Fruit fly (Drosophila melanogaster): ENCODE measurements around the gene CG1394.
A peak's percentile ranks its signal among the peaks of the same experiment; 100 is the strongest.

The CG1394 gene

DNA sequence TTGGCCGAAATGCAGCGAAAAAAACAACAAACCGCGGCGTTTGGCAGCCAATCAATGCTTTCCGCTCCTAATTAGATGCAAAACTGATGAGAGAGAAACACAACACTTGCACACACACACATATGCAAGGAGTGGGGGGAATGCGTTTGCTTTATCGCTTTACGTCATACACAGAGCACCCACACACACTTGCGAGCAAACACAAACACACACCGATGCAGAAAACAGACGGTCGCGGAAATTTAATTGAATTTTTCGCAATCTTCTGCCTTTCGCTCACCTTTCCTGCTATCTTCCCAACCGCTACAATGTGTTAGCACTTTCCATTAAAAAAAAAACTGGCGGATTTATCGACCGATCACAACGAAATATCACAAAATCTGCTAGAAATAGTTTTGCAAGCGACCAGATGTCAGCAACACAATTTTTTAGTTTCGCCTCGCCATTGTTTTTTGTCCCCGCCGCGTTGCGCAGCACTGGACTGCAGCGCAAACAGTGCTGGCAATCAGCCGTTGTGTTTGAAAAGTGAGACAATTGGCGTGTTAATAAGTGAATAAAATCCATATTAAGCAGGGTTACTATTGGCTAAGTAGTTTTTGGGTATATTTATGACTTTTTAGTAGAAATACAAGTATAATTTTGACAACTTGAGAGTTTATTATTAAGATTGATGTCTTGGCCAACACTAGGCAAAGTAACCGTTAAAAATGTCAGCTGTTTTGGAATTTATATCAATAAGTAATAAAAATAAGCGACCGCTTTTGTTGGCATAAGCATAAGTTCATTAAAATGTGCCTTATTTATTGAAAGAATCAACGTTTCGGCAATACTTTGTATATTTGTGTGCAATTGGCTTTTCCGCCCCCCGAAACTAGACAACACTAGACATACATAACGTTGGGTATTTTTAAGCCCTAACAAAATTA, 33.6 kb downstream of the CG1394 start, which contains the start of gene Klp10A (continued):
- TF ChIP-seq exex (tag; optimal IDR thresholded peaks at IDR 0.05) (no peak), CrebB (tag; optimal IDR thresholded peaks at IDR 0.05) (no peak), Hmr (GFP tag; optimal IDR thresholded peaks at IDR 0.05) (no peak), CG14710 (tag; optimal IDR thresholded peaks at IDR 0.05) (no peak), tx (GFP tag; optimal IDR thresholded peaks at IDR 0.05) (no peak), HmgD (GFP tag; optimal IDR thresholded peaks at IDR 0.05) (no peak), CG12155 (GFP tag; optimal IDR thresholded peaks at IDR 0.05) (no peak), zfh2 (GFP tag; optimal IDR thresholded peaks at IDR 0.05) (peak; percentile 14), ci (GFP tag; IDR thresholded peaks at IDR 0.05) (no peak), Hsf (GFP tag; optimal IDR thresholded peaks at IDR 0.05) (no peak), CG18764 (GFP tag; optimal IDR thresholded peaks at IDR 0.05) (no peak), lab (GFP tag; optimal IDR thresholded peaks at IDR 0.05) (no peak), tio (GFP tag; optimal IDR thresholded peaks at IDR 0.05) (no peak), Atf6 (GFP tag; IDR thresholded peaks at IDR 0.05) (no peak), Deaf1 (tag; optimal IDR thresholded peaks at IDR 0.05) (no peak), Dp (GFP tag; optimal IDR thresholded peaks at IDR 0.05) (peak; percentile 16), CG10979 (tag; optimal IDR thresholded peaks at IDR 0.05) (no peak), Doc2 (GFP tag; IDR thresholded peaks at IDR 0.05) (no peak), Blimp-1 (GFP tag; optimal IDR thresholded peaks at IDR 0.05) (no peak), CG6689 (GFP tag; IDR thresholded peaks at IDR 0.05) (no peak; the same call in 1 of the 2 replicates), dmrt11E (tag; optimal IDR thresholded peaks at IDR 0.05) (no peak), slp2 (GFP tag; optimal IDR thresholded peaks at IDR 0.05) (no peak), Vsx1 (GFP tag; optimal IDR thresholded peaks at IDR 0.05) (no peak), gcm2 (GFP tag; optimal IDR thresholded peaks at IDR 0.05) (no peak), Lim3 (GFP tag; IDR thresholded peaks at IDR 0.05) (no peak), CG15479 (GFP tag; optimal IDR thresholded peaks at IDR 0.05) (no peak), tup (GFP tag; optimal IDR thresholded peaks at IDR 0.05) (no peak), CG6854 (GFP tag; optimal IDR thresholded peaks at IDR 0.05) (no peak), tin (GFP tag; optimal IDR thresholded peaks at IDR 0.05) (no peak), CG14014 (GFP tag; IDR thresholded peaks at IDR 0.05) (no peak), unpg (GFP tag; optimal IDR thresholded peaks at IDR 0.05) (no peak), CG10462 (GFP tag; optimal IDR thresholded peaks at IDR 0.05) (no peak), Trl (optimal IDR thresholded peaks at IDR 0.05) (no peak), Trl (GFP tag; optimal IDR thresholded peaks at IDR 0.05) (no peak), CG13775 (GFP tag; optimal IDR thresholded peaks at IDR 0.05) (no peak), cg (GFP tag; optimal IDR thresholded peaks at IDR 0.05) (peak; percentile 91), CG5953 (GFP tag; IDR thresholded peaks at IDR 0.05) (no peak), fu2 (GFP tag; optimal IDR thresholded peaks at IDR 0.05) (no peak), CG2678 (tag; optimal IDR thresholded peaks at IDR 0.05) (no peak), Taf1 (GFP tag; IDR thresholded peaks at IDR 0.05) (no peak), CG18619 (GFP tag; optimal IDR thresholded peaks at IDR 0.05) (no peak), gcm (GFP tag; optimal IDR thresholded peaks at IDR 0.05) (no peak), dm (GFP tag; optimal IDR thresholded peaks at IDR 0.05) (peak; percentile 0), CG32532 (GFP tag; IDR thresholded peaks at IDR 0.05) (no peak), CG2120 (GFP tag; optimal IDR thresholded peaks at IDR 0.05) (peak; percentile 36), CG17802 (tag; optimal IDR thresholded peaks at IDR 0.05) (no peak), Camta (GFP tag; optimal IDR thresholded peaks at IDR 0.05) (no peak), CG8944 (GFP tag; optimal IDR thresholded peaks at IDR 0.05) (no peak), cas (GFP tag; IDR thresholded peaks at IDR 0.05) (no peak), aop (GFP tag; IDR thresholded peaks at IDR 0.05) (no peak)
